Worm (Caenorhabditis elegans) whole organism, L4 larva: Measurements from ENCODE around the gene C27A7.8.

Experiments used
- ctbp-1 ChIP-seq: fragments of 200-800 bp; sonication (Bioruptor generic); IDR thresholded peaks from 2 replicates; pipeline ENCODE4 v1.3.6; 2022; ENCODE audit warnings: missing genetic modification reagents, missing genetic modification characterization, missing compliant biosample characterization
- daf-12 ChIP-seq: fragments of 150-350 bp; optimal IDR thresholded peaks from 2 replicates; lab custom pipeline; 2014; ENCODE audit warnings: missing biosample characterization, missing genetic modification reagents, missing genetic modification characterization
- jun-1 ChIP-seq: fragments of 150-350 bp; optimal IDR thresholded peaks from 2 replicates; lab custom pipeline; 2014; ENCODE audit warnings: missing biosample characterization, missing genetic modification reagents, missing genetic modification characterization
- nhr-11 ChIP-seq: fragments of 150-350 bp; optimal IDR thresholded peaks from 2 replicates; lab custom pipeline; 2014; ENCODE audit warnings: missing biosample characterization, missing genetic modification characterization
- nhr-76 ChIP-seq: fragments of 150-350 bp; optimal IDR thresholded peaks from 2 replicates; lab custom pipeline; 2014; ENCODE audit warnings: missing biosample characterization, missing genetic modification characterization
- skn-1 ChIP-seq: fragments of 150-350 bp; optimal IDR thresholded peaks from 2 replicates; lab custom pipeline; 2014; ENCODE audit warnings: missing biosample characterization, missing genetic modification characterization
- ztf-11 ChIP-seq: fragments of 150-350 bp; optimal IDR thresholded peaks from 2 replicates; lab custom pipeline; 2014; ENCODE audit warnings: missing biosample characterization, missing genetic modification characterization

- TF ChIP-seq nhr-11 (tag; lab: Kevin White, UChicago): no peak
- TF ChIP-seq jun-1 (tag; lab: Kevin White, UChicago): no peak
- no peak for TF ChIP-seq nhr-76
- TF ChIP-seq ztf-11 (tag; lab: Kevin White, UChicago): no peak
- TF ChIP-seq daf-12 (tag; lab: Kevin White, UChicago): no peak
- no peak for TF ChIP-seq ctbp-1 (GFP tag; lab: Robert Waterston, UW)
- TF ChIP-seq skn-1: no peak
These were observed 17.2 kb downstream of the C27A7.8 start, which contains the start of gene ZK863.1 for ce11 chrV:12170114-12170513.
